Worm (Caenorhabditis elegans) whole organism, midembryonic: Measurements from ENCODE around the gene gstk-1.

Source experiments
- T22C8.4 ChIP-seq: fragments of 200-800 bp; sonication (Bioruptor generic); IDR thresholded peaks from 2 replicates; pipeline ENCODE4 v1.3.6; 2022; ENCODE audit warnings: missing genetic modification characterization, missing compliant biosample characterization
- cog-1 ChIP-seq: sonication (generic microtip); optimal IDR thresholded peaks from 2 replicates; lab custom pipeline; 2016; ENCODE audit warnings: missing genetic modification characterization, missing compliant biosample characterization
- flt-1 ChIP-seq: fragments of 200-800 bp; sonication (Bioruptor generic); IDR thresholded peaks from 2 replicates; pipeline ENCODE4 v1.3.6; 2022; ENCODE audit warnings: missing genetic modification characterization, missing compliant biosample characterization
- med-1 ChIP-seq: sonication (generic microtip); optimal IDR thresholded peaks from 2 replicates; lab custom pipeline; 2017; ENCODE audit warnings: missing genetic modification characterization, mild to moderate bottlenecking, missing compliant biosample characterization, antibody characterized with exemption, missing genetic modification reagents; ENCODE audit not compliant: insufficient read depth
- ref-1 ChIP-seq: fragments of 200-800 bp; sonication (Bioruptor generic); conservative IDR thresholded peaks from 2 replicates; pipeline ENCODE4 v1.3.6; 2022; ENCODE audit warnings: missing genetic modification reagents, missing genetic modification characterization, missing compliant biosample characterization
- ztf-29 ChIP-seq: fragments of 200-800 bp; sonication (Bioruptor generic); IDR thresholded peaks from 2 replicates; pipeline ENCODE4 v1.3.6; 2022; ENCODE audit warnings: missing genetic modification reagents, missing genetic modification characterization, missing compliant biosample characterization

DNA sequence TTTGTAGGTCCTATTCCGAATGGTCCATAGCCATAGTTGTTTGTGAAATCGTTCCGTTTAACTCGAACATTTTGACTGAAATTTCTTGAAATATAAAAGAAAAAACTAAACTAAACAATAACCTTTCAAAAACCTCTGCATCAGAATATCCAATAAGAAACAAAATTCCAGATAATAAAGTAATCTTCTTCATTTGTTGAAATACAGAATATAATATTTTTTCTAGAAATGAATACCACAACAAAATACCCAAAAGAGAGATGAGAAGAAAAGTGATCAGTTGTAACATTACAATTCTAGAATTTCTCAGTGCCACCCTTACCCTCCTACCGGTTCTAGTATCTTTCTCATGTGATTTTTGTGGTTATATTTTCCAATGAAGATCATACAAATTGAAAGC lies 2.8 kb upstream of the gstk-1 start, which contains the start of gene ZK1307.2:
- no peak for TF ChIP-seq cog-1 (tag; lab: Kevin White, UChicago)
- no peak for TF ChIP-seq ref-1
- no peak for TF ChIP-seq T22C8.4
- TF ChIP-seq med-1, result no peak
- no peak for TF ChIP-seq ztf-29 (GFP tag; lab: Robert Waterston, UW)
- TF ChIP-seq flt-1 (GFP tag; lab: Robert Waterston, UW), result no peak
